Worm (Caenorhabditis elegans) whole organism, L1 larva: ENCODE measurements around the gene F59B2.8.

Experiments used
- C04F5.9 ChIP-seq: sonication (generic microtip); optimal IDR thresholded peaks from 2 replicates; lab custom pipeline; 2016; ENCODE audit warnings: missing genetic modification characterization, missing compliant biosample characterization
- C16A3.4 ChIP-seq: fragments of 150-350 bp; optimal IDR thresholded peaks from 2 replicates; lab custom pipeline; 2014; ENCODE audit warnings: missing biosample characterization, missing genetic modification characterization
- C34B4.2 ChIP-seq: sonication (generic microtip); optimal IDR thresholded peaks from 2 replicates; lab custom pipeline; 2017; ENCODE audit warnings: mild to moderate bottlenecking, missing genetic modification characterization, missing compliant biosample characterization
- F16B12.6 ChIP-seq: fragments of 150-350 bp; optimal IDR thresholded peaks from 2 replicates; lab custom pipeline; 2014; ENCODE audit warnings: missing biosample characterization, missing genetic modification characterization
- aha-1 ChIP-seq: fragments of 150-350 bp; optimal IDR thresholded peaks from 2 replicates; lab custom pipeline; 2014; ENCODE audit warnings: missing biosample characterization, missing genetic modification characterization
- ama-1 ChIP-seq: fragments of 150-350 bp; optimal IDR thresholded peaks from 2 replicates; lab custom pipeline; 2014
- ceh-63 ChIP-seq: fragments of 200-800 bp; sonication (Bioruptor generic); optimal IDR thresholded peaks from 2 replicates; lab custom pipeline; 2018; ENCODE audit warnings: mild to moderate bottlenecking, missing genetic modification characterization, missing compliant biosample characterization
- ceh-90 ChIP-seq: sonication (generic microtip); optimal IDR thresholded peaks from 2 replicates; lab custom pipeline; 2016; ENCODE audit warnings: missing genetic modification characterization, missing compliant biosample characterization
- ces-1 ChIP-seq: fragments of 150-350 bp; optimal IDR thresholded peaks from 2 replicates; lab custom pipeline; 2014; ENCODE audit warnings: missing biosample characterization, missing genetic modification reagents, missing genetic modification characterization
- dpl-1 ChIP-seq, 3 experiments: fragments of 150-350 bp in 2 of 3; sonication (generic microtip) in 1 of 3; optimal IDR thresholded peaks; 2 replicates each; lab custom pipeline; 2014 to 2017; ENCODE audit warnings: missing biosample characterization in 3 of 3, missing genetic modification characterization in 3 of 3, missing genetic modification reagents in 3 of 3
- efl-3 ChIP-seq: fragments of 200-800 bp; sonication (Bioruptor generic); optimal IDR thresholded peaks from 2 replicates; lab custom pipeline; 2018; ENCODE audit warnings: mild to moderate bottlenecking, missing genetic modification characterization, missing compliant biosample characterization
- elt-2 ChIP-seq: sonication (generic microtip); optimal IDR thresholded peaks from 2 replicates; lab custom pipeline; 2016; ENCODE audit warnings: missing genetic modification characterization, mild to moderate bottlenecking, inconsistent platforms, missing compliant biosample characterization, missing genetic modification reagents
- elt-3 ChIP-seq, 6 experiments: fragments of 150-350 bp in 1 of 6; sonication (generic microtip); optimal IDR thresholded peaks; 2 replicates each; lab custom pipeline; 2017 to 2018; ENCODE audit warnings: missing biosample characterization in 6 of 6, missing genetic modification characterization in 6 of 6, inconsistent platforms in 1 of 6
- ets-5 ChIP-seq: fragments of 200-800 bp; sonication (Bioruptor generic); IDR thresholded peaks from 2 replicates; pipeline ENCODE4 v1.3.6; 2022; ENCODE audit warnings: missing genetic modification characterization, missing compliant biosample characterization
- fkh-10 ChIP-seq: sonication (generic microtip); optimal IDR thresholded peaks from 2 replicates; lab custom pipeline; 2017; ENCODE audit warnings: missing biosample characterization, missing genetic modification reagents, missing genetic modification characterization
- fkh-4 ChIP-seq: sonication (generic microtip); optimal IDR thresholded peaks from 2 replicates; lab custom pipeline; 2016; ENCODE audit warnings: missing compliant biosample characterization, missing genetic modification characterization, borderline replicate concordance
- fkh-8 ChIP-seq: sonication (generic microtip); optimal IDR thresholded peaks from 2 replicates; lab custom pipeline; 2016; ENCODE audit warnings: mild to moderate bottlenecking, missing genetic modification characterization, missing compliant biosample characterization
- fos-1 ChIP-seq: fragments of 150-350 bp; optimal IDR thresholded peaks from 2 replicates; lab custom pipeline; 2014; ENCODE audit warnings: missing biosample characterization, missing genetic modification characterization
- grh-1 ChIP-seq: fragments of 200-800 bp; sonication (Bioruptor generic); IDR thresholded peaks from 2 replicates; pipeline ENCODE4 v1.3.6; 2022; ENCODE audit warnings: missing genetic modification reagents, missing genetic modification characterization, missing compliant biosample characterization
- hpl-2 ChIP-seq: fragments of 150-350 bp; optimal IDR thresholded peaks from 2 replicates; lab custom pipeline; 2014; ENCODE audit warnings: missing biosample characterization, missing genetic modification reagents, missing genetic modification characterization
- irx-1 ChIP-seq: sonication (generic microtip); optimal IDR thresholded peaks from 2 replicates; lab custom pipeline; 2016; ENCODE audit warnings: missing genetic modification characterization, missing compliant biosample characterization
- isw-1 ChIP-seq: fragments of 200-800 bp; sonication (Bioruptor generic); IDR thresholded peaks from 2 replicates; pipeline ENCODE4 v1.3.6; 2022; ENCODE audit warnings: missing genetic modification characterization, missing compliant biosample characterization
- jun-1 ChIP-seq: fragments of 150-350 bp; optimal IDR thresholded peaks from 2 replicates; lab custom pipeline; 2014; ENCODE audit warnings: missing biosample characterization, missing genetic modification reagents, missing genetic modification characterization
- lin-13 ChIP-seq: fragments of 150-350 bp; optimal IDR thresholded peaks from 2 replicates; lab custom pipeline; 2014; ENCODE audit warnings: missing biosample characterization, missing genetic modification reagents, missing genetic modification characterization
- lin-39 ChIP-seq: fragments of 150-350 bp; optimal IDR thresholded peaks from 2 replicates; lab custom pipeline; 2014; ENCODE audit warnings: missing biosample characterization, missing genetic modification reagents, missing genetic modification characterization
- lir-3 ChIP-seq: sonication (generic microtip); optimal IDR thresholded peaks from 2 replicates; lab custom pipeline; 2016; ENCODE audit warnings: mild to moderate bottlenecking, missing genetic modification characterization, moderate library complexity, missing compliant biosample characterization; ENCODE audit not compliant: poor library complexity
- lsy-2 ChIP-seq, 2 experiments: fragments of 150-350 bp; optimal IDR thresholded peaks; 2 replicates each; lab custom pipeline; 2014; ENCODE audit warnings: missing biosample characterization in 2 of 2, missing genetic modification characterization in 2 of 2
- mab-9 ChIP-seq: fragments of 200-800 bp; sonication (Bioruptor generic); IDR thresholded peaks from 2 replicates; pipeline ENCODE4 v1.3.6; 2022; ENCODE audit warnings: missing genetic modification reagents, missing genetic modification characterization, missing compliant biosample characterization
- mdl-1 ChIP-seq, 2 experiments: fragments of 150-350 bp; optimal IDR thresholded peaks; 2 replicates each; lab custom pipeline; 2014 to 2017; ENCODE audit warnings: missing biosample characterization in 2 of 2, missing genetic modification characterization in 2 of 2, inconsistent platforms in 1 of 2
- mep-1 ChIP-seq: fragments of 150-350 bp; optimal IDR thresholded peaks from 2 replicates; lab custom pipeline; 2014; ENCODE audit warnings: missing biosample characterization, missing genetic modification characterization
- nhr-11 ChIP-seq: fragments of 150-350 bp; optimal IDR thresholded peaks from 2 replicates; lab custom pipeline; 2014; ENCODE audit warnings: missing biosample characterization, missing genetic modification characterization
- nhr-12 ChIP-seq: sonication (generic microtip); optimal IDR thresholded peaks from 2 replicates; lab custom pipeline; 2017; ENCODE audit warnings: missing biosample characterization, missing genetic modification characterization
- nhr-28 ChIP-seq: fragments of 150-350 bp; optimal IDR thresholded peaks from 2 replicates; lab custom pipeline; 2014; ENCODE audit warnings: missing biosample characterization, missing genetic modification characterization
- nhr-47 ChIP-seq: sonication (generic microtip); optimal IDR thresholded peaks from 2 replicates; lab custom pipeline; 2016; ENCODE audit warnings: mild to moderate bottlenecking, missing genetic modification characterization, moderate library complexity, missing compliant biosample characterization
- nhr-71 ChIP-seq: sonication (generic microtip); optimal IDR thresholded peaks from 2 replicates; lab custom pipeline; 2016; ENCODE audit warnings: mild to moderate bottlenecking, missing genetic modification characterization, moderate library complexity, missing compliant biosample characterization
- nhr-76 ChIP-seq: sonication (generic microtip); optimal IDR thresholded peaks from 2 replicates; lab custom pipeline; 2017; ENCODE audit warnings: missing biosample characterization, missing genetic modification characterization
- nhr-77 ChIP-seq: fragments of 150-350 bp; optimal IDR thresholded peaks from 2 replicates; lab custom pipeline; 2014; ENCODE audit warnings: missing biosample characterization, missing genetic modification characterization
- nhr-85 ChIP-seq: sonication (generic microtip); peaks from one replicate; lab custom pipeline; 2016; ENCODE audit warnings: missing genetic modification characterization, inconsistent platforms, missing compliant biosample characterization
- pax-3 ChIP-seq: fragments of 200-800 bp; sonication (Bioruptor generic); optimal IDR thresholded peaks from 2 replicates; lab custom pipeline; 2018; ENCODE audit warnings: mild to moderate bottlenecking, missing genetic modification characterization, moderate library complexity, missing compliant biosample characterization
- pqm-1 ChIP-seq: sonication (generic microtip); optimal IDR thresholded peaks from 3 replicates; lab custom pipeline; 2017; ENCODE audit warnings: missing biosample characterization, missing genetic modification characterization
- snpc-4 ChIP-seq: fragments of 150-350 bp; optimal IDR thresholded peaks from 2 replicates; lab custom pipeline; 2014; ENCODE audit warnings: missing biosample characterization, missing genetic modification characterization
- snu-23 ChIP-seq: sonication (generic microtip); optimal IDR thresholded peaks from 2 replicates; lab custom pipeline; 2016; ENCODE audit warnings: missing genetic modification characterization, missing compliant biosample characterization
- swsn-7 ChIP-seq: sonication (generic microtip); optimal IDR thresholded peaks from 2 replicates; lab custom pipeline; 2016; ENCODE audit warnings: missing genetic modification characterization, missing compliant biosample characterization
- tbx-2 ChIP-seq: sonication (generic microtip); optimal IDR thresholded peaks from 2 replicates; lab custom pipeline; 2016; ENCODE audit warnings: missing genetic modification characterization, missing compliant biosample characterization
- unc-130 ChIP-seq: fragments of 150-350 bp; optimal IDR thresholded peaks from 2 replicates; lab custom pipeline; 2017; ENCODE audit warnings: missing biosample characterization, missing genetic modification characterization, inconsistent platforms
- unc-30 ChIP-seq: sonication (generic microtip); optimal IDR thresholded peaks from 2 replicates; lab custom pipeline; 2017; ENCODE audit warnings: missing biosample characterization, missing genetic modification characterization
- unc-62 ChIP-seq: fragments of 150-350 bp; optimal IDR thresholded peaks from 2 replicates; lab custom pipeline; 2014; ENCODE audit warnings: missing biosample characterization, missing genetic modification reagents, missing genetic modification characterization
- unc-86 ChIP-seq: sonication (generic microtip); optimal IDR thresholded peaks from 2 replicates; lab custom pipeline; 2016; ENCODE audit warnings: missing genetic modification characterization, missing compliant biosample characterization
- unc-98 ChIP-seq: fragments of 200-800 bp; sonication (Bioruptor generic); IDR thresholded peaks from 2 replicates; pipeline ENCODE4 v1.3.6; 2022; ENCODE audit warnings: missing genetic modification characterization, missing compliant biosample characterization
- vab-15 ChIP-seq: sonication (generic microtip); optimal IDR thresholded peaks from 2 replicates; lab custom pipeline; 2017; ENCODE audit warnings: missing genotype, mild to moderate bottlenecking, missing genetic modification characterization, missing compliant biosample characterization
- zag-1 ChIP-seq: fragments of 150-350 bp; optimal IDR thresholded peaks from 2 replicates; lab custom pipeline; 2014; ENCODE audit warnings: missing biosample characterization, missing genetic modification characterization
- zip-4 ChIP-seq: fragments of 200-800 bp; sonication (Bioruptor generic); optimal IDR thresholded peaks from 2 replicates; lab custom pipeline; 2018; ENCODE audit warnings: mild to moderate bottlenecking, missing genetic modification characterization, moderate library complexity, missing compliant biosample characterization
- ztf-11 ChIP-seq, 2 experiments: sonication (generic microtip); optimal IDR thresholded peaks; 2 replicates each; lab custom pipeline; 2016 to 2017; ENCODE audit warnings: missing genetic modification characterization in 2 of 2, missing biosample characterization in 1 of 2, missing compliant biosample characterization in 1 of 2
- ztf-4 ChIP-seq: fragments of 150-350 bp; optimal IDR thresholded peaks from 2 replicates; lab custom pipeline; 2014; ENCODE audit warnings: missing biosample characterization, missing genetic modification characterization

The F59B2.8 gene

DNA sequence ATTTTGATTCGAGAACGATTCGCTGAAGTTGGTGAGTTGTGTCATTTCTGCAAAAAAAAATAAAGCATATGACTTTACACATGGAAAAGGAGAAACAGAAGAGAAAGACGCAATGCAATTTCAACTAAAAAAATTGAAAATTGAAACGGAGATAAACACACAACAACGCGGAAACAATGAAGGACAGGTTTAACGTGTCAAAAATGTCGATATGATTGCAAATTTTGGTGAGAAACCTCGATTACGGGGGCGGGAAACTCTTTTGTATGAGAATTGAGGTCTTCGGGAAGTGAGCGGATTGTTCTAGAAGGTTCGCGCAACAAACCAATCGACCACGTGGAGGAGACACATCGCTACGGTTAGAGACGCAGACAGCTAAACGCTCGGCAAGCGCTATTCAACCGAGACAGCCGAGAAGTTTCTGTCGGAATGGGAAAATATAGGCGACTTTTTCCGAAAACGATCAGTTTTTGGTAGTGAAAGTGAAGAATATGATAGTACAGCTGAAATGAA lies 43.8 kb upstream of the F59B2.8 start, which contains the start of gene R107.5:
TSS of gene R107.5 (minus strand) at position 51 of the 513 bp plus-strand sequence.
- TF ChIP-seq unc-86 (tag; lab: Kevin White, UChicago) (peak; percentile 83), unc-30 (tag; lab: Kevin White, UChicago) (no peak), ztf-4 (tag; lab: Kevin White, UChicago) (peak; percentile 97), elt-2 (tag; lab: Kevin White, UChicago) (peak; percentile 75), lin-13 (GFP tag; lab: Kevin White, UChicago) (peak; percentile 89), fos-1 (tag; lab: Kevin White, UChicago) (peak; percentile 26), efl-3 (GFP tag; lab: Kevin White, UChicago) (no peak), isw-1 (peak; percentile 75), snpc-4 (tag; lab: Kevin White, UChicago) (peak; percentile 65), nhr-28 (tag; lab: Kevin White, UChicago) (no peak), nhr-11 (peak; percentile 22), hpl-2 (no peak), ztf-11 (tag; optimal IDR thresholded peaks at IDR 0.05; lab: Kevin White, UChicago) (peak in 1 of 2 experiments; percentile 65), pax-3 (tag; lab: Kevin White, UChicago) (peak; percentile 91), vab-15 (tag; lab: Kevin White, UChicago) (no peak), elt-3 (tag; optimal IDR thresholded peaks at IDR 0.05; lab: Kevin White, UChicago) (peak in 4 of 6 experiments; percentile 50 to 96 (median 81)), nhr-12 (tag; lab: Kevin White, UChicago) (no peak), lin-39 (tag; lab: Kevin White, UChicago) (no peak), ama-1 (no peak), F16B12.6 (tag; lab: Kevin White, UChicago) (no peak), tbx-2 (tag; lab: Kevin White, UChicago) (peak; percentile 89), nhr-76 (tag; lab: Kevin White, UChicago) (no peak), mdl-1 (tag; optimal IDR thresholded peaks at IDR 0.05; lab: Kevin White, UChicago) (peak; percentile 83 to 99), C04F5.9 (tag; lab: Kevin White, UChicago) (peak; percentile 46), fkh-4 (no peak), unc-98 (GFP tag; lab: Robert Waterston, UW) (peak; percentile 54; the same call in 1 of the 2 replicates), jun-1 (peak; percentile 91), unc-62 (no peak), swsn-7 (tag; lab: Kevin White, UChicago) (peak; percentile 97), unc-130 (peak; percentile 97), dpl-1 (GFP tag; optimal IDR thresholded peaks at IDR 0.05; lab: Kevin White, UChicago) (peak; percentile 71 to 77 (median 74)), zip-4 (GFP tag; lab: Kevin White, UChicago) (peak; percentile 76), snu-23 (GFP tag; lab: Kevin White, UChicago) (peak; percentile 99), ceh-90 (tag; lab: Kevin White, UChicago) (no peak), lir-3 (tag; lab: Kevin White, UChicago) (peak; percentile 49), C34B4.2 (tag; lab: Kevin White, UChicago) (peak; percentile 40), zag-1 (tag; lab: Kevin White, UChicago) (no peak), grh-1 (GFP tag; lab: Robert Waterston, UW) (peak; percentile 91), nhr-47 (peak; percentile 95), ces-1 (GFP tag; lab: Kevin White, UChicago) (no peak), ceh-63 (GFP tag; lab: Kevin White, UChicago) (peak; percentile 55), nhr-77 (peak; percentile 68), pqm-1 (tag; lab: Kevin White, UChicago) (peak; percentile 41), fkh-8 (peak; percentile 99), mep-1 (tag; lab: Kevin White, UChicago) (peak; percentile 94), irx-1 (tag; lab: Kevin White, UChicago) (peak; percentile 83), ets-5 (GFP tag; lab: Robert Waterston, UW) (no peak), lsy-2 (tag; optimal IDR thresholded peaks at IDR 0.05; lab: Kevin White, UChicago) (peak; percentile 81 to 90), aha-1 (peak; percentile 58), nhr-85 (peak; percentile 98), fkh-10 (GFP tag; lab: Kevin White, UChicago) (peak; percentile 4), mab-9 (GFP tag; lab: Robert Waterston, UW) (peak; percentile 97), C16A3.4 (tag; lab: Kevin White, UChicago) (peak; percentile 83), nhr-71 (tag; lab: Kevin White, UChicago) (peak; percentile 98)
